Worm (Caenorhabditis elegans) whole organism, late embryonic: ENCODE results near the gene W06H8.6.

Experiments
- C08G9.2 ChIP-seq: sonication (generic microtip); optimal IDR thresholded peaks from 2 replicates; lab custom pipeline; 2016; ENCODE audit warnings: mild to moderate bottlenecking, missing genetic modification characterization, moderate library complexity, missing compliant biosample characterization
- K09A11.1 ChIP-seq: sonication (generic microtip); optimal IDR thresholded peaks from 2 replicates; lab custom pipeline; 2017; ENCODE audit warnings: antibody characterized with exemption, mild to moderate bottlenecking, missing genetic modification characterization, missing compliant biosample characterization; ENCODE audit not compliant: insufficient read depth
- ceh-14 ChIP-seq: sonication (generic microtip); optimal IDR thresholded peaks from 2 replicates; lab custom pipeline; 2016; ENCODE audit warnings: missing genotype, missing genetic modification characterization, missing compliant biosample characterization
- ceh-18 ChIP-seq: sonication (generic microtip); optimal IDR thresholded peaks from 2 replicates; lab custom pipeline; 2016; ENCODE audit warnings: missing genetic modification characterization, missing compliant biosample characterization
- ceh-19 ChIP-seq: fragments of 200-800 bp; sonication (Bioruptor generic); optimal IDR thresholded peaks from 2 replicates; lab custom pipeline; 2018; ENCODE audit warnings: mild to moderate bottlenecking, missing genetic modification characterization, missing compliant biosample characterization
- ceh-30 ChIP-seq: fragments of 150-350 bp; optimal IDR thresholded peaks from 2 replicates; lab custom pipeline; 2014; ENCODE audit warnings: missing biosample characterization, missing genetic modification characterization
- ceh-31 ChIP-seq: sonication (generic microtip); optimal IDR thresholded peaks from 2 replicates; lab custom pipeline; 2016; ENCODE audit warnings: missing genetic modification characterization, missing compliant biosample characterization
- ceh-9 ChIP-seq: sonication (generic microtip); optimal IDR thresholded peaks from 2 replicates; lab custom pipeline; 2016; ENCODE audit warnings: mild to moderate bottlenecking, missing genetic modification characterization, inconsistent platforms, missing compliant biosample characterization
- elt-2 ChIP-seq: sonication (generic microtip); optimal IDR thresholded peaks from 2 replicates; lab custom pipeline; 2016; ENCODE audit warnings: missing genetic modification reagents, missing genetic modification characterization, missing compliant biosample characterization
- elt-4 ChIP-seq: sonication (generic microtip); optimal IDR thresholded peaks from 2 replicates; lab custom pipeline; 2016; ENCODE audit warnings: missing genetic modification characterization, missing compliant biosample characterization
- ets-4 ChIP-seq: sonication (generic microtip); optimal IDR thresholded peaks from 2 replicates; lab custom pipeline; 2016; ENCODE audit warnings: missing genetic modification characterization, missing compliant biosample characterization
- eyg-1 ChIP-seq: sonication (generic microtip); optimal IDR thresholded peaks from 2 replicates; lab custom pipeline; 2016; ENCODE audit warnings: missing genotype, missing genetic modification characterization, missing compliant biosample characterization
- fax-1 ChIP-seq: sonication (generic microtip); optimal IDR thresholded peaks from 2 replicates; lab custom pipeline; 2016; ENCODE audit warnings: missing genotype, missing genetic modification characterization, missing compliant biosample characterization
- fkh-10 ChIP-seq: fragments of 150-350 bp; optimal IDR thresholded peaks from 2 replicates; lab custom pipeline; 2014; ENCODE audit warnings: missing biosample characterization, missing genetic modification reagents, missing genetic modification characterization
- fkh-6 ChIP-seq: sonication (generic microtip); optimal IDR thresholded peaks from 2 replicates; lab custom pipeline; 2016; ENCODE audit warnings: missing genetic modification characterization, missing compliant biosample characterization
- gmeb-2 ChIP-seq: sonication (generic microtip); optimal IDR thresholded peaks from 2 replicates; lab custom pipeline; 2016; ENCODE audit warnings: missing genetic modification characterization, inconsistent platforms, missing compliant biosample characterization
- hlh-6 ChIP-seq: sonication (generic microtip); optimal IDR thresholded peaks from 2 replicates; lab custom pipeline; 2016; ENCODE audit warnings: missing genotype, missing genetic modification characterization, missing compliant biosample characterization
- hlh-8 ChIP-seq: sonication (generic microtip); optimal IDR thresholded peaks from 2 replicates; lab custom pipeline; 2016; ENCODE audit warnings: missing genotype, missing genetic modification characterization, missing compliant biosample characterization
- lin-11 ChIP-seq: fragments of 200-800 bp; sonication (Bioruptor generic); optimal IDR thresholded peaks from 2 replicates; lab custom pipeline; 2018; ENCODE audit warnings: mild to moderate bottlenecking, missing genetic modification characterization, missing compliant biosample characterization
- madf-2 ChIP-seq: sonication (generic microtip); optimal IDR thresholded peaks from 2 replicates; lab custom pipeline; 2017; ENCODE audit warnings: missing genetic modification characterization, missing compliant biosample characterization
- mec-3 ChIP-seq: sonication (generic microtip); optimal IDR thresholded peaks from 2 replicates; lab custom pipeline; 2016; ENCODE audit warnings: borderline replicate concordance, missing genetic modification characterization, missing compliant biosample characterization
- nhr-232 ChIP-seq: sonication (generic microtip); optimal IDR thresholded peaks from 2 replicates; lab custom pipeline; 2016; ENCODE audit warnings: missing genetic modification characterization, missing compliant biosample characterization
- pax-1 ChIP-seq: fragments of 150-350 bp; optimal IDR thresholded peaks from 2 replicates; lab custom pipeline; 2014; ENCODE audit warnings: missing biosample characterization, missing genetic modification characterization
- pha-4 ChIP-seq: fragments of 150-350 bp; optimal IDR thresholded peaks from 2 replicates; lab custom pipeline; 2018; ENCODE audit warnings: missing biosample characterization, missing genetic modification reagents, missing genetic modification characterization
- pqm-1 ChIP-seq: sonication (generic microtip); optimal IDR thresholded peaks from 2 replicates; lab custom pipeline; 2016; ENCODE audit warnings: missing genetic modification characterization, missing compliant biosample characterization
- ref-2 ChIP-seq: sonication (generic microtip); optimal IDR thresholded peaks from 2 replicates; lab custom pipeline; 2016; ENCODE audit warnings: missing genetic modification characterization, missing compliant biosample characterization
- rnt-1 ChIP-seq: sonication (generic microtip); optimal IDR thresholded peaks from 2 replicates; lab custom pipeline; 2016; ENCODE audit warnings: missing genetic modification characterization, missing compliant biosample characterization
- sdc-2 ChIP-seq: sonication (generic microtip); optimal IDR thresholded peaks from 2 replicates; lab custom pipeline; 2016; ENCODE audit warnings: missing genotype, missing genetic modification characterization, missing compliant biosample characterization
- sox-4 ChIP-seq: sonication (generic microtip); optimal IDR thresholded peaks from 2 replicates; lab custom pipeline; 2017; ENCODE audit warnings: mild to moderate bottlenecking, missing genetic modification characterization, inconsistent platforms, missing compliant biosample characterization
- tbx-7 ChIP-seq: sonication (generic microtip); optimal IDR thresholded peaks from 2 replicates; lab custom pipeline; 2016; ENCODE audit warnings: missing genotype, missing genetic modification characterization, missing compliant biosample characterization
- ttx-3 ChIP-seq: sonication (generic microtip); optimal IDR thresholded peaks from 2 replicates; lab custom pipeline; 2016; ENCODE audit warnings: missing genetic modification reagents, missing genetic modification characterization, missing compliant biosample characterization
- unc-3 ChIP-seq, 2 experiments: fragments of 200-800 bp in 1 of 2; sonication (Bioruptor generic) in 1 of 2; sonication (generic microtip) in 1 of 2; conservative IDR thresholded peaks in 1 of 2; optimal IDR thresholded peaks in 1 of 2; 2 replicates each; pipeline versions ENCODE4 v1.3.6 to Lab custom; 2016 to 2022; ENCODE audit warnings: missing compliant biosample characterization in 2 of 2, missing genetic modification characterization in 2 of 2, missing genetic modification reagents in 1 of 2
- unc-42 ChIP-seq: sonication (generic microtip); optimal IDR thresholded peaks from 2 replicates; lab custom pipeline; 2016; ENCODE audit warnings: missing genotype, missing genetic modification characterization, missing compliant biosample characterization
- ztf-16 ChIP-seq: sonication (generic microtip); optimal IDR thresholded peaks from 2 replicates; lab custom pipeline; 2017; ENCODE audit warnings: missing genetic modification characterization, missing compliant biosample characterization

Gene W06H8.6

ce11 chrV:6231902-6232340, 5.1 kb upstream of the W06H8.6 start:
- TF ChIP-seq unc-42 (tag; lab: Kevin White, UChicago): no peak

ce11 chrV:6230629-6231229, 3.9 kb upstream of the W06H8.6 start:
- peak; percentile 39 for TF ChIP-seq ceh-31 (tag; lab: Kevin White, UChicago)
- no peak for TF ChIP-seq unc-3 (GFP tag; conservative IDR thresholded peaks at IDR 0.05; lab: Robert Waterston, UW)
- no peak for TF ChIP-seq unc-3 (tag; optimal IDR thresholded peaks at IDR 0.05; lab: Kevin White, UChicago)
- no peak for TF ChIP-seq ceh-14 (tag; lab: Kevin White, UChicago)
- TF ChIP-seq nhr-232 (tag; lab: Kevin White, UChicago): no peak

ce11 chrV:6229457-6229949, 2.7 kb upstream of the W06H8.6 start:
- TF ChIP-seq pqm-1 (peak; percentile 68), ets-4 (tag; lab: Kevin White, UChicago) (peak; percentile 0), mec-3 (no peak), ceh-30 (tag; lab: Kevin White, UChicago) (no peak), ceh-18 (tag; lab: Kevin White, UChicago) (peak; percentile 82), C08G9.2 (tag; lab: Kevin White, UChicago) (no peak), tbx-7 (no peak), pax-1 (tag; lab: Kevin White, UChicago) (no peak), ceh-19 (GFP tag; lab: Kevin White, UChicago) (no peak), elt-2 (tag; lab: Kevin White, UChicago) (peak; percentile 97), ceh-9 (tag; lab: Kevin White, UChicago) (no peak), sox-4 (tag; lab: Kevin White, UChicago) (no peak), ceh-31 (tag; lab: Kevin White, UChicago) (peak; percentile 8), ztf-16 (tag; lab: Kevin White, UChicago) (no peak), nhr-232 (tag; lab: Kevin White, UChicago) (no peak), madf-2 (tag; lab: Kevin White, UChicago) (no peak), K09A11.1 (tag; lab: Kevin White, UChicago) (no peak), rnt-1 (tag; lab: Kevin White, UChicago) (peak; percentile 46), pha-4 (tag; lab: Kevin White, UChicago) (no peak), ref-2 (tag; lab: Kevin White, UChicago) (no peak), fkh-6 (tag; lab: Kevin White, UChicago) (no peak)

- TF ChIP-seq fkh-10 (GFP tag; lab: Kevin White, UChicago) (no peak), eyg-1 (tag; lab: Kevin White, UChicago) (no peak), ttx-3 (tag; lab: Kevin White, UChicago) (no peak), lin-11 (tag; lab: Kevin White, UChicago) (no peak), hlh-6 (tag; lab: Kevin White, UChicago) (no peak), ets-4 (tag; lab: Kevin White, UChicago) (no peak), hlh-8 (tag; lab: Kevin White, UChicago) (no peak), gmeb-2 (no peak), pha-4 (tag; lab: Kevin White, UChicago) (no peak), sdc-2 (tag; lab: Kevin White, UChicago) (no peak), elt-4 (tag; lab: Kevin White, UChicago) (no peak), fax-1 (tag; lab: Kevin White, UChicago) (no peak)
- TF ChIP-seq, all 69 proteins: peak for 0
Measured at ce11 chrV:6228920-6229456, 2.2 kb upstream of the W06H8.6 start.
